Fruit fly (Drosophila melanogaster) whole organism, embryonic: ENCODE results near the gene Or7a.

Experiments used
- Bteb2 ChIP-seq: fragments of 200-800 bp; sonication (Bioruptor generic); optimal IDR thresholded peaks from 2 replicates; lab custom pipeline; 2016; ENCODE audit warnings: missing biosample characterization, missing genetic modification characterization
- CG10543 ChIP-seq: fragments of 200-800 bp; sonication (Bioruptor generic); optimal IDR thresholded peaks from 3 replicates; lab custom pipeline; 2017; ENCODE audit warnings: missing biosample characterization, mild to moderate bottlenecking, missing genetic modification characterization, moderate library complexity
- CG10654 ChIP-seq: fragments of 200-800 bp; sonication (Bioruptor generic); optimal IDR thresholded peaks from 2 replicates; lab custom pipeline; 2016; ENCODE audit warnings: missing biosample characterization, missing genetic modification characterization
- CG11504 ChIP-seq: fragments of 200-800 bp; sonication (Bioruptor generic); optimal IDR thresholded peaks from 3 replicates; lab custom pipeline; 2019; ENCODE audit warnings: missing biosample characterization, mild to moderate bottlenecking, missing genetic modification characterization, moderate library complexity
- CG13424 ChIP-seq: fragments of 200-800 bp; sonication (Bioruptor generic); optimal IDR thresholded peaks from 2 replicates; lab custom pipeline; 2019; ENCODE audit warnings: missing biosample characterization, mild to moderate bottlenecking, missing genetic modification characterization, moderate library complexity
- CG1529 ChIP-seq: fragments of 200-800 bp; sonication (Bioruptor generic); optimal IDR thresholded peaks from 3 replicates; lab custom pipeline; 2018; ENCODE audit warnings: missing biosample characterization, missing genetic modification characterization
- CG17912 ChIP-seq: fragments of 200-800 bp; sonication (Bioruptor generic); optimal IDR thresholded peaks from 2 replicates; lab custom pipeline; 2018; ENCODE audit warnings: missing biosample characterization, mild to moderate bottlenecking, missing genetic modification characterization
- CG18011 ChIP-seq: fragments of 200-800 bp; sonication (Bioruptor generic); optimal IDR thresholded peaks from 2 replicates; lab custom pipeline; 2017; ENCODE audit warnings: missing biosample characterization, missing genetic modification characterization, mild to moderate bottlenecking, moderate library complexity, missing genotype
- CG2678 ChIP-seq: fragments of 200-800 bp; sonication (Bioruptor generic); optimal IDR thresholded peaks from 3 replicates; lab custom pipeline; 2019; ENCODE audit warnings: missing biosample characterization, mild to moderate bottlenecking, missing genetic modification characterization, moderate library complexity
- CG4707 ChIP-seq: fragments of 200-800 bp; sonication (Bioruptor generic); optimal IDR thresholded peaks from 2 replicates; lab custom pipeline; 2018; ENCODE audit warnings: missing biosample characterization, mild to moderate bottlenecking, missing genetic modification characterization, moderate library complexity
- CG6254 ChIP-seq: fragments of 200-800 bp; sonication (Bioruptor generic); optimal IDR thresholded peaks from 3 replicates; lab custom pipeline; 2017; ENCODE audit warnings: mild to moderate bottlenecking, missing biosample characterization, missing genetic modification reagents, missing genetic modification characterization
- CG6654 ChIP-seq: fragments of 200-800 bp; sonication (Bioruptor generic); optimal IDR thresholded peaks from 2 replicates; lab custom pipeline; 2017; ENCODE audit warnings: missing biosample characterization, mild to moderate bottlenecking, missing genetic modification characterization
- CG7556 ChIP-seq: fragments of 200-800 bp; sonication (Bioruptor generic); optimal IDR thresholded peaks from 2 replicates; lab custom pipeline; 2017; ENCODE audit warnings: missing biosample characterization, mild to moderate bottlenecking, missing genetic modification characterization
- CG8478 ChIP-seq: fragments of >200 bp; optimal IDR thresholded peaks from 2 replicates; lab custom pipeline; 2018
- CG9797 ChIP-seq: fragments of 200-800 bp; sonication (Bioruptor generic); optimal IDR thresholded peaks from 3 replicates; lab custom pipeline; 2018; ENCODE audit warnings: missing biosample characterization, mild to moderate bottlenecking, missing genetic modification characterization
- Camta ChIP-seq: fragments of 200-800 bp; sonication (Bioruptor generic); optimal IDR thresholded peaks from 2 replicates; lab custom pipeline; 2016; ENCODE audit warnings: missing biosample characterization, missing genetic modification characterization
- CoRest ChIP-seq: fragments of 200-800 bp; sonication (Bioruptor generic); optimal IDR thresholded peaks from 3 replicates; lab custom pipeline; 2018; ENCODE audit warnings: missing biosample characterization, mild to moderate bottlenecking, missing genetic modification characterization, moderate library complexity
- D19A ChIP-seq: fragments of 200-800 bp; optimal IDR thresholded peaks from 3 replicates; lab custom pipeline; 2019; ENCODE audit warnings: missing biosample characterization, mild to moderate bottlenecking, missing genetic modification characterization, moderate library complexity
- Dip3 ChIP-seq: fragments of 200-800 bp; sonication (Bioruptor generic); optimal IDR thresholded peaks from 3 replicates; lab custom pipeline; 2016; ENCODE audit warnings: missing biosample characterization, missing genetic modification characterization
- HmgD ChIP-seq: fragments of 200-800 bp; sonication (Bioruptor generic); optimal IDR thresholded peaks from 3 replicates; lab custom pipeline; 2016; ENCODE audit warnings: missing biosample characterization, missing genetic modification characterization
- Hr51 ChIP-seq, 2 experiments: fragments of 200-800 bp; sonication (Bioruptor generic); optimal IDR thresholded peaks; 2 replicates in 1 of 2; 3 replicates in 1 of 2; lab custom pipeline; 2016 to 2018; ENCODE audit warnings: missing biosample characterization in 2 of 2, missing genetic modification characterization in 2 of 2, mild to moderate bottlenecking in 1 of 2, moderate library complexity in 1 of 2
- MTF-1 ChIP-seq: fragments of 200-800 bp; sonication (Bioruptor generic); optimal IDR thresholded peaks from 2 replicates; lab custom pipeline; 2018; ENCODE audit warnings: missing biosample characterization, mild to moderate bottlenecking, missing genetic modification characterization, borderline replicate concordance
- NC2α ChIP-seq: fragments of 200-800 bp; sonication (Bioruptor generic); optimal IDR thresholded peaks from 2 replicates; lab custom pipeline; 2016; ENCODE audit warnings: missing biosample characterization, missing genetic modification characterization
- Nf-YA ChIP-seq: fragments of 200-800 bp; sonication (Bioruptor generic); IDR thresholded peaks from 2 replicates; pipeline ENCODE4 v1.3.6; 2022; ENCODE audit warnings: missing biosample characterization, missing genetic modification characterization
- NfI ChIP-seq: fragments of 200-800 bp; sonication (Bioruptor generic); optimal IDR thresholded peaks from 3 replicates; lab custom pipeline; 2018; ENCODE audit warnings: missing biosample characterization, mild to moderate bottlenecking, missing genetic modification characterization, moderate library complexity
- Pdp1 ChIP-seq, 2 experiments: fragments of 200-800 bp; sonication (Bioruptor generic); optimal IDR thresholded peaks; 3 replicates each; lab custom pipeline; 2016; ENCODE audit warnings: missing biosample characterization in 2 of 2, missing genetic modification characterization in 2 of 2, mild to moderate bottlenecking in 1 of 2, moderate library complexity in 1 of 2
- Xrp1 ChIP-seq: fragments of 200-800 bp; sonication (Bioruptor generic); IDR thresholded peaks from 2 replicates; pipeline ENCODE4 v1.3.6; 2022; ENCODE audit warnings: missing biosample characterization, missing genetic modification characterization
- YL-1 ChIP-seq: fragments of 200-800 bp; sonication (Bioruptor generic); optimal IDR thresholded peaks from 3 replicates; lab custom pipeline; 2017; ENCODE audit warnings: missing biosample characterization, mild to moderate bottlenecking, missing genetic modification characterization
- abd-A ChIP-seq: fragments of 200-800 bp; sonication (Bioruptor generic); optimal IDR thresholded peaks from 3 replicates; lab custom pipeline; 2019; ENCODE audit warnings: missing biosample characterization, mild to moderate bottlenecking, missing genetic modification characterization, moderate library complexity
- aop ChIP-seq: fragments of 200-800 bp; sonication (Bioruptor generic); IDR thresholded peaks from 2 replicates; pipeline ENCODE4 v1.3.6; 2022; ENCODE audit warnings: missing biosample characterization, missing genetic modification characterization
- bowl ChIP-seq: fragments of 200-800 bp; sonication (Bioruptor generic); IDR thresholded peaks from 2 replicates; pipeline ENCODE4 v1.3.6; 2022; ENCODE audit warnings: missing biosample characterization, missing genetic modification characterization
- cato ChIP-seq: fragments of 200-800 bp; sonication (Bioruptor generic); optimal IDR thresholded peaks from 2 replicates; lab custom pipeline; 2016; ENCODE audit warnings: missing biosample characterization, missing genetic modification characterization, borderline replicate concordance
- caup ChIP-seq: fragments of 200-800 bp; sonication (Bioruptor generic); optimal IDR thresholded peaks from 3 replicates; lab custom pipeline; 2017; ENCODE audit warnings: missing biosample characterization, mild to moderate bottlenecking, missing genetic modification characterization, moderate library complexity; ENCODE audit not compliant: severe bottlenecking
- crc ChIP-seq: fragments of 200-800 bp; sonication (Bioruptor generic); optimal IDR thresholded peaks from 2 replicates; lab custom pipeline; 2016; ENCODE audit warnings: missing biosample characterization, missing genetic modification characterization
- dmrt99B ChIP-seq: fragments of 200-800 bp; sonication (Bioruptor generic); optimal IDR thresholded peaks from 2 replicates; lab custom pipeline; 2018; ENCODE audit warnings: missing biosample characterization, mild to moderate bottlenecking, missing genetic modification characterization, moderate library complexity
- dysf ChIP-seq: fragments of 200-800 bp; sonication (Bioruptor generic); IDR thresholded peaks from 3 replicates; pipeline ENCODE4 v1.3.6; 2022; ENCODE audit warnings: missing biosample characterization, missing genetic modification characterization
- esg ChIP-seq: fragments of 200-800 bp; sonication (Bioruptor generic); conservative IDR thresholded peaks from 2 replicates; pipeline ENCODE4 v1.3.6; 2022; ENCODE audit warnings: missing biosample characterization, missing genetic modification characterization
- fd102C ChIP-seq: fragments of 200-800 bp; sonication (Bioruptor generic); optimal IDR thresholded peaks from 2 replicates; lab custom pipeline; 2018; ENCODE audit warnings: missing biosample characterization, mild to moderate bottlenecking, missing genetic modification characterization, moderate library complexity
- gem ChIP-seq: fragments of 200-800 bp; sonication (Bioruptor generic); optimal IDR thresholded peaks from 2 replicates; lab custom pipeline; 2019; ENCODE audit warnings: missing biosample characterization, mild to moderate bottlenecking, missing genetic modification characterization, moderate library complexity
- gro ChIP-seq: fragments of 200-800 bp; sonication (Bioruptor generic); optimal IDR thresholded peaks from 2 replicates; lab custom pipeline; 2016; ENCODE audit warnings: missing biosample characterization, missing genetic modification characterization
- jigr1 ChIP-seq: fragments of 200-800 bp; sonication (Bioruptor generic); IDR thresholded peaks from 3 replicates; pipeline ENCODE4 v1.3.6; 2022; ENCODE audit warnings: missing biosample characterization, missing genetic modification characterization
- kah ChIP-seq: fragments of 200-800 bp; sonication (Bioruptor generic); optimal IDR thresholded peaks from 2 replicates; lab custom pipeline; 2018; ENCODE audit warnings: missing biosample characterization, mild to moderate bottlenecking, missing genetic modification characterization
- org-1 ChIP-seq: fragments of 200-800 bp; sonication (Bioruptor generic); optimal IDR thresholded peaks from 2 replicates; lab custom pipeline; 2017; ENCODE audit warnings: missing biosample characterization, missing genetic modification characterization
- pan ChIP-seq, 4 experiments: fragments of >200 bp in 3 of 4; fragments of 200-800 bp in 1 of 4; sonication (Bioruptor generic) in 1 of 4; optimal IDR thresholded peaks in 3 of 4; IDR thresholded peaks in 1 of 4; 2 replicates each; pipeline versions ENCODE4 v1.3.6 to Lab custom; 2017 to 2022; ENCODE audit warnings: missing biosample characterization in 2 of 4, missing genetic modification characterization in 2 of 4, mixed read lengths in 1 of 4
- ranshi ChIP-seq: fragments of 200-800 bp; sonication (Bioruptor generic); IDR thresholded peaks from 2 replicates; pipeline ENCODE4 v1.3.6; 2022; ENCODE audit warnings: missing biosample characterization, missing genetic modification characterization
- seq ChIP-seq: fragments of 200-800 bp; sonication (Bioruptor generic); IDR thresholded peaks from 2 replicates; pipeline ENCODE4 v1.3.6; 2022; ENCODE audit warnings: missing biosample characterization, missing genetic modification characterization
- so ChIP-seq: fragments of 200-800 bp; sonication (Bioruptor generic); IDR thresholded peaks from 3 replicates; pipeline ENCODE4 v1.3.6; 2022; ENCODE audit warnings: missing biosample characterization, missing genetic modification characterization
- ssp ChIP-seq: fragments of 200-800 bp; sonication (Bioruptor generic); IDR thresholded peaks from 2 replicates; pipeline ENCODE4 v1.3.6; 2022; ENCODE audit warnings: missing biosample characterization, missing genetic modification characterization
- ttk ChIP-seq: fragments of 200-800 bp; sonication (Bioruptor generic); IDR thresholded peaks from 2 replicates; pipeline ENCODE4 v2.1.2; 2022; ENCODE audit warnings: missing biosample characterization, missing genetic modification characterization

The Or7a gene

DNA sequence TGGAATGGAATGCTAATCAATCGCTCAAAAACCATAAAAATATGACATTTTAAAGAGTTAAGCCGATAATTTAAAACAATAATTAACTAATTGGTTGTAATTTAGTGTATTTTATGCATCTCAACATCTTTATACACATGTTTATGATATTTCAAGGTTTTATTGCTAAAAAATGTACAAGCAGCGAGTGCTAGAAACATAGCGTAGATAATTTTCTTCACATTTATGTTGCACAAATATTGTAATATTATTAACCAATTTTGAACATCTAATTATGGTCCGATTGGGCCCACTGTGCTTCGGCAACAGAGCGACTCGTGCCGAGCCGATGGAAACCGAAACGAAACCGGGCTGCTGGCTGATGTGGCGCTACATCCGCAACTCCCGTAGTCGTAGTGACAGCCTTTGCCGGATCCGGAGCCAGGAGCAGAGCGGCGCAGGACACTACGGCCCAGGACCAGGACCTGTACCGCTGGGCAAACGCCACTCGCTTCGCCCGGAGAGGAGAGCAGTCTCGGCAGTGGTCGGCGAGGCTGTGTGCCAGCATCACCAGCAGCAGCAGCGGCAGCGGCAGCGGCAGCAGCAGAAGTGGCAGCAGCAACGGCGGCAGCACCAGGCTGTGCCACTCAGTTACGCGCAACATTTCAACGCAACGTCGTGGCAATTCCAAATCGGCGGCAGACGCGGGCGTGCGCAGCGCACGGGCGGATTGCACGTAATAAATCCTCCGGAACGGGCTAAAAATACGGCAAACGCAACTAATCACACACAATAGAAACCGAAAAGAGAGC, 12.9 kb upstream of the Or7a start, which contains the start of gene sdt (continued):
- TF ChIP-seq CG1529 (GFP tag; lab: Kevin White, UChicago) (no peak), kah (GFP tag; lab: Kevin White, UChicago) (no peak), CG8478 (lab: Kevin White, UChicago) (no peak), CG6254 (GFP tag; lab: Kevin White, UChicago) (no peak), so (GFP tag; lab: Robert Waterston, UW) (no peak), crc (GFP tag; lab: Kevin White, UChicago) (no peak), gem (tag; lab: Kevin White, UChicago) (peak; percentile 37), CG18011 (GFP tag; lab: Kevin White, UChicago) (no peak), caup (GFP tag; lab: Kevin White, UChicago) (no peak), CoRest (tag; lab: Kevin White, UChicago) (peak; percentile 25), CG10654 (GFP tag; lab: Kevin White, UChicago) (no peak), ttk (GFP tag; lab: Robert Waterston, UW) (no peak), abd-A (tag; lab: Kevin White, UChicago) (peak; percentile 19), jigr1 (GFP tag; lab: Robert Waterston, UW) (no peak), NfI (GFP tag; lab: Kevin White, UChicago) (peak; percentile 4), bowl (GFP tag; lab: Robert Waterston, UW) (no peak), Hr51 (GFP tag; optimal IDR thresholded peaks at IDR 0.05; lab: Kevin White, UChicago) (peak in 1 of 2 experiments; percentile 7), org-1 (GFP tag; lab: Kevin White, UChicago) (peak; percentile 8), Xrp1 (GFP tag; lab: Robert Waterston, UW) (no peak), MTF-1 (GFP tag; lab: Kevin White, UChicago) (no peak), CG9797 (GFP tag; lab: Kevin White, UChicago) (no peak), fd102C (GFP tag; lab: Kevin White, UChicago) (no peak), CG4707 (GFP tag; lab: Kevin White, UChicago) (peak; percentile 30), cato (GFP tag; lab: Kevin White, UChicago) (no peak), Dip3 (GFP tag; lab: Kevin White, UChicago) (no peak), ssp (GFP tag; lab: Robert Waterston, UW) (no peak), esg (GFP tag; lab: Robert Waterston, UW) (0 out of 2 replicates have a peak, but pooled peaks have one; percentile 18), Nf-YA (GFP tag; lab: Robert Waterston, UW) (no peak), D19A (tag; lab: Kevin White, UChicago) (no peak), aop (no peak), CG10543 (GFP tag; lab: Kevin White, UChicago) (no peak), gro (GFP tag; lab: Kevin White, UChicago) (no peak), Pdp1 (GFP tag; optimal IDR thresholded peaks at IDR 0.05; lab: Kevin White, UChicago) (no peak), CG6654 (GFP tag; lab: Kevin White, UChicago) (no peak), pan (optimal IDR thresholded peaks at IDR 0.05; lab: Kevin White, UChicago) (no peak), pan (GFP tag; optimal IDR thresholded peaks at IDR 0.05 in 1 of 2, IDR thresholded peaks at IDR 0.05 in 1 of 2) (no peak), ranshi (GFP tag; lab: Robert Waterston, UW) (no peak), dysf (GFP tag; lab: Robert Waterston, UW) (no peak), seq (GFP tag; lab: Robert Waterston, UW) (no peak), NC2α (GFP tag; lab: Kevin White, UChicago) (no peak), CG2678 (tag; lab: Kevin White, UChicago) (no peak), CG7556 (peak; percentile 57), CG17912 (no peak), CG13424 (peak; percentile 9), dmrt99B (tag; lab: Kevin White, UChicago) (no peak), Bteb2 (GFP tag; lab: Kevin White, UChicago) (no peak), YL-1 (GFP tag; lab: Kevin White, UChicago) (no peak), HmgD (GFP tag; lab: Kevin White, UChicago) (no peak), CG11504 (tag; lab: Kevin White, UChicago) (peak; percentile 54), Camta (GFP tag; lab: Kevin White, UChicago) (no peak)
